Fruit fly (Drosophila melanogaster): Measurements from ENCODE around the gene ush.

The ush gene

dm6 chr2L:543799-544198, 67.8 kb downstream of the ush start:
- TF ChIP-seq Eip75B (GFP tag; optimal IDR thresholded peaks at IDR 0.05) (no peak), achi (GFP tag; optimal IDR thresholded peaks at IDR 0.05) (no peak), CG1621 (tag; optimal IDR thresholded peaks at IDR 0.05) (no peak), Ets21C (GFP tag; optimal IDR thresholded peaks at IDR 0.05) (no peak), Lpt (GFP tag; optimal IDR thresholded peaks at IDR 0.05) (no peak), Sox14 (GFP tag; optimal IDR thresholded peaks at IDR 0.05) (no peak), fd85E (GFP tag; optimal IDR thresholded peaks at IDR 0.05) (no peak), dsx (GFP tag; optimal IDR thresholded peaks at IDR 0.05; ENCODE audit: poor library complexity, severe bottlenecking) (no peak), fd59A (GFP tag; optimal IDR thresholded peaks at IDR 0.05) (no peak), CG11294 (GFP tag; IDR thresholded peaks at IDR 0.05) (no peak), Blimp-1 (GFP tag; optimal IDR thresholded peaks at IDR 0.05) (no peak), net (GFP tag; optimal IDR thresholded peaks at IDR 0.05) (no peak), Smox (GFP tag; optimal IDR thresholded peaks at IDR 0.05) (no peak), eg (GFP tag; IDR thresholded peaks at IDR 0.05) (no peak), svp (GFP tag) (no peak), CG7368 (GFP tag; optimal IDR thresholded peaks at IDR 0.05) (no peak), CG15336 (GFP tag; IDR thresholded peaks at IDR 0.05) (no peak), Sox15 (GFP tag; optimal IDR thresholded peaks at IDR 0.05) (no peak), CG16779 (tag; optimal IDR thresholded peaks at IDR 0.05) (no peak), CG6276 (GFP tag; optimal IDR thresholded peaks at IDR 0.05) (no peak)

DNA sequence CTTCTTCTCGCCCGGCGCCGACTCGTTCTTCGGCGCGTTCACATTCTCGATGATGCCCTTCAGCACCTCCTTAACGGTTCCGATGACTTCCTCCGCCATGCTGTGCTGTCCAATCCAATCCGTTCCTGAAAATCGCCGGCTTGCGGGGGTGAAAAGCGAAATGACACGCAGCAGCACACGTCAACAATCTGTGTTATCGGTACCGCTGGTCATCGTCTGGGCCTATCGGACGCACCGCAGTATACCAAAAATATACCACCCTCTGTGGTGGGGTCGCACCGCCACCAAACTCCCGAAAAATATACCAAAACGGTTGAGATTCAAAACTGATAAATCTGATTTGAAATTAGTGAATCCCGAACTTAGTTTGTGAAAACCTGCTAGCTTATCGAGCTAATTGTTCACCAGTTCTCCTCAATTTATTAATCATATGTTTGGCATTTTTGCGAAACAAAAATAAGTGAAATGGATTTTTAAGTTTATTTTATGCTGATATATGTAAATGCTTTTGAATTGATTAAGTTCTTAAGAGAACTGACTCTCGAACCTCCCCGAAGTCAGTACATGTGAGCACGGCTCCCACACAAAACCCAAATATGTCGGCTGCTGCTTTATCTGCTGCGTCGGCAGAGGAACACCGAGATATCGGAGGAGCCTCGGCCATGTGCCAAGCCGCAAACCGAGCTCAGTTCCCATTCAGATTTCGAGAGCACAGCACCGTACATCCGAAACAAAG, 68.6 kb downstream of the ush start, which contains the start of the genes Spp and nAChRbeta3:
Gene Spp, minus strand, starts transcription at position 210 of the 736 bp plus-strand sequence.
Gene nAChRbeta3, plus strand, starts transcription at position 686 of the 736 bp plus-strand sequence.
- TF ChIP-seq net (GFP tag; optimal IDR thresholded peaks at IDR 0.05) (no peak), svp (GFP tag) (peak; percentile 62), Eip78C (GFP tag) (peak; percentile 1), CG10631 (GFP tag; optimal IDR thresholded peaks at IDR 0.05) (no peak), achi (GFP tag; optimal IDR thresholded peaks at IDR 0.05) (peak; percentile 14)

DNA sequence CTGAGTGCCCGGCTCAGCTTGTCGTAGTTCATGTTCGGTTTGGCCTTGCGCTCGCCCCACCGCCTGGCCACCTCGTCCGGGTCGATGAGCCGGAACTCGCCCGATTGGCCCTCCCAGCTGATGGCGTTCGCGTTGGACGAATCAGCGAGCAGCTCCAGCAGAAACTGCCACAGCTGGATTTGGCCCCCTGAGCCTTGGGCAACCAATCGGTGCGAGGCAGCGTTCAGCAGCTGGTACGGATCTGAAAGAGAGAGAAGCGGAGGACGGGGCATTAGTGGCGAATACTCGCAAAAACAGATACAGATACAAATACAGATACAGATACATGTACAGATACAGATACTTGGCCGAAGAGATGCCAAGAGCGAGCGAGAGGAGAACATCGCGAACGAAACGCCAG, 72.0 kb downstream of the ush start:
- TF ChIP-seq CG9139 (GFP tag; optimal IDR thresholded peaks at IDR 0.05) (no peak), CG4318 (GFP tag; optimal IDR thresholded peaks at IDR 0.05) (no peak), CG8632 (GFP tag; optimal IDR thresholded peaks at IDR 0.05) (no peak), Sox102F (GFP tag; optimal IDR thresholded peaks at IDR 0.05) (no peak), fd85E (GFP tag; optimal IDR thresholded peaks at IDR 0.05) (no peak), CG7368 (GFP tag; optimal IDR thresholded peaks at IDR 0.05) (no peak), Hr39 (GFP tag; optimal IDR thresholded peaks at IDR 0.05) (no peak), Smox (GFP tag; optimal IDR thresholded peaks at IDR 0.05) (no peak), esn (GFP tag; optimal IDR thresholded peaks at IDR 0.05) (no peak), Ets96B (tag; optimal IDR thresholded peaks at IDR 0.05) (no peak)

DNA sequence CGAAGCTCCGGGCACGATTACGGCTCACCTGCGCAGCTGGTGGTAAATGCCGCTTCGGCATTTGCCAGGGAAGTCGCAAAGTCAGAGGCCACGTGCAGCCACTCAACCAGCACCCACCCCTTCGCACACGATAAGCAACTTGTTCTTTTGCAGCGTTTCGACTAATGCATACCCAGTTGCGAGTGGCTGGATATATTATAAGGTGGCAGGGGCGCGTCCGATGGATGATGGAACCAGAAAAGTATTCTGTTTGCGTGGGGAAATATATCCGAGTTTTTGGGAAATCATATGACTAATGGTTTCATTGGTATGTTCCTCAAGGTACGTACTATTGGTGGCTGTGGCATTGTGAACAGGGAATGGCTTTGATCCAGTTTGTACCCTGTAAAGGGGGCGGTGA, 73.6 kb downstream of the ush start:
- TF ChIP-seq salr (GFP tag; optimal IDR thresholded peaks at IDR 0.05) (no peak), fd85E (GFP tag; optimal IDR thresholded peaks at IDR 0.05) (no peak), svp (GFP tag) (peak; percentile 33), CG8319 (GFP tag; optimal IDR thresholded peaks at IDR 0.05) (no peak)

DNA sequence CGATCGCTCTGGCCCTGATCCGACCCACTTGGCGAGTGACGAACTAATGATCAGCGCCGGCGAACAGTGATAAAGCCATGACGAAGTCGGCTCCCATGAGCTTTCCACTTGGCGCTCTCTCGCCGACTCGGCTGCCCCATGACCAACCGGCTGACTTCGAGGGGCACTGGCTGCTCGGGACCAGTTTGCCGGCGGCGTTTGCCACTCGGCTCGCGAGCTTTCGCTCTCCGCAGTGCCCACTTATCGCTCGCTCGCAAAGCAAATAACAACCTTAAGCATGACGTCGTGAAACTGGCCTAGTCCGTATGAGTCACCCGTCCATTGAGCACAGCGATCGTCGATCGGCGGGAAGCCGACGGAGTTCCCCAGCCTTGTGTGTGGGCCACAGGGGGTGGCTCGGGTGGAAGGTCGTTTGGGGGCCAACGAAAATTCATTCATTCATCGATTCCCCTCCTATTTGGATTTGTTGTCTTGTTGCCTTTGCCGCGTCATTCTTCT, 76.5 kb downstream of the ush start, which contains the start of gene Ets21C:
Gene Ets21C, minus strand, starts transcription at position 492 of the 498 bp plus-strand sequence.
- TF ChIP-seq Ets21C (GFP tag; optimal IDR thresholded peaks at IDR 0.05) (no peak), CG11762 (GFP tag; optimal IDR thresholded peaks at IDR 0.05; ENCODE audit: insufficient read depth) (no peak), esn (GFP tag; optimal IDR thresholded peaks at IDR 0.05) (peak; percentile 8), CG3919 (GFP tag; optimal IDR thresholded peaks at IDR 0.05) (peak; percentile 24), Lpt (GFP tag; optimal IDR thresholded peaks at IDR 0.05) (peak; percentile 26), Eip75B (GFP tag; optimal IDR thresholded peaks at IDR 0.05) (peak; percentile 48), dac (GFP tag; optimal IDR thresholded peaks at IDR 0.05) (no peak), Hr4 (GFP tag; optimal IDR thresholded peaks at IDR 0.05) (no peak), CG6808 (GFP tag; optimal IDR thresholded peaks at IDR 0.05) (peak; percentile 67), CG10669 (GFP tag; optimal IDR thresholded peaks at IDR 0.05) (no peak), Met (GFP tag; optimal IDR thresholded peaks at IDR 0.05) (no peak), CG11902 (GFP tag; optimal IDR thresholded peaks at IDR 0.05) (no peak), Ets96B (tag; optimal IDR thresholded peaks at IDR 0.05) (peak; percentile 6), fkh (GFP tag; optimal IDR thresholded peaks at IDR 0.05) (no peak), OdsH (GFP tag; optimal IDR thresholded peaks at IDR 0.05) (no peak), lz (GFP tag; optimal IDR thresholded peaks at IDR 0.05) (no peak), Blimp-1 (GFP tag; optimal IDR thresholded peaks at IDR 0.05) (no peak), salr (GFP tag; optimal IDR thresholded peaks at IDR 0.05) (no peak), pdm3 (GFP tag; optimal IDR thresholded peaks at IDR 0.05) (no peak)
